Worm (Caenorhabditis elegans): ENCODE measurements around the gene C35A5.8.

Gene C35A5.8

ce11 chrV:10536808-10537207 lies 11.1 kb upstream of the C35A5.8 start (continued):
- no peak for TF ChIP-seq hlh-6 (tag; optimal IDR thresholded peaks at IDR 0.05)
- no peak for TF ChIP-seq unc-86 (tag; optimal IDR thresholded peaks at IDR 0.05)
- TF ChIP-seq odd-2 (tag; optimal IDR thresholded peaks at IDR 0.05) = no peak
- TF ChIP-seq dmd-4 (tag; optimal IDR thresholded peaks at IDR 0.05; ENCODE audit: borderline replicate concordance) = no peak
- TF ChIP-seq ceh-22 (tag; optimal IDR thresholded peaks at IDR 0.05) = no peak
- TF ChIP-seq sox-2 (GFP tag; IDR thresholded peaks at IDR 0.05) = no peak
- peak; percentile 8 for TF ChIP-seq hlh-30 (tag; optimal IDR thresholded peaks at IDR 0.05; ENCODE audit: insufficient read depth)
- TF ChIP-seq ceh-14 (tag; optimal IDR thresholded peaks at IDR 0.05) = no peak
- TF ChIP-seq ceh-45 (GFP tag; IDR thresholded peaks at IDR 0.05) = no peak
- TF ChIP-seq hlh-15 (tag; optimal IDR thresholded peaks at IDR 0.05) = no peak
- TF ChIP-seq ceh-6 (GFP tag; optimal IDR thresholded peaks at IDR 0.05) = no peak
- no peak for TF ChIP-seq fax-1 (tag; optimal IDR thresholded peaks at IDR 0.05)
- no peak for TF ChIP-seq T23F11.4 (GFP tag; optimal IDR thresholded peaks at IDR 0.05)
- TF ChIP-seq K02D7.2 (tag; optimal IDR thresholded peaks at IDR 0.05) = no peak
- no peak for TF ChIP-seq ceh-9 (tag; optimal IDR thresholded peaks at IDR 0.05)
- peak; percentile 34 for TF ChIP-seq ceh-34 (tag; optimal IDR thresholded peaks at IDR 0.05)
- peak; percentile 63 for TF ChIP-seq rnt-1 (tag; optimal IDR thresholded peaks at IDR 0.05)
- TF ChIP-seq npax-4 (tag; optimal IDR thresholded peaks at IDR 0.05) = no peak
- TF ChIP-seq ceh-48 (tag; optimal IDR thresholded peaks at IDR 0.05) = peak; percentile 50
- no peak for TF ChIP-seq pag-3 (tag; optimal IDR thresholded peaks at IDR 0.05; ENCODE audit: borderline replicate concordance)
- no peak for TF ChIP-seq pat-9 (tag; optimal IDR thresholded peaks at IDR 0.05)
- TF ChIP-seq tbx-7 (tag; optimal IDR thresholded peaks at IDR 0.05) = no peak

- TF ChIP-seq ceh-2 (tag; optimal IDR thresholded peaks at IDR 0.05) = no peak
- no peak for TF ChIP-seq ceh-24 (tag; optimal IDR thresholded peaks at IDR 0.05)
These were observed 10.5 kb upstream of the C35A5.8 start, which contains the start of gene ppm-1.A for ce11 chrV:10536095-10536691. ppm-1.A (minus strand) TSS chrV:10536388.

ce11 chrV:10535325-10535724 lies 9.6 kb upstream of the C35A5.8 start:
- TF ChIP-seq sdc-2 (tag; optimal IDR thresholded peaks at IDR 0.05) = no peak
- no peak for TF ChIP-seq tbx-2 (tag; optimal IDR thresholded peaks at IDR 0.05)
- TF ChIP-seq zip-5 (tag; optimal IDR thresholded peaks at IDR 0.05) = no peak
- no peak for TF ChIP-seq ceh-48 (tag; optimal IDR thresholded peaks at IDR 0.05)
- TF ChIP-seq pqm-1 (tag; optimal IDR thresholded peaks at IDR 0.05) = no peak
- TF ChIP-seq hlh-15 (tag; optimal IDR thresholded peaks at IDR 0.05) = no peak
- no peak for TF ChIP-seq ceh-24 (tag; optimal IDR thresholded peaks at IDR 0.05)
- no peak for TF ChIP-seq ceh-9 (tag; optimal IDR thresholded peaks at IDR 0.05)

- TF ChIP-seq gmeb-2 (tag; optimal IDR thresholded peaks at IDR 0.05) (no peak), eyg-1 (tag; optimal IDR thresholded peaks at IDR 0.05) (no peak), K09A11.1 (tag; optimal IDR thresholded peaks at IDR 0.05; ENCODE audit: insufficient read depth) (no peak), odd-2 (tag; optimal IDR thresholded peaks at IDR 0.05) (no peak), K02D7.2 (tag; optimal IDR thresholded peaks at IDR 0.05) (no peak), rnt-1 (tag; optimal IDR thresholded peaks at IDR 0.05) (no peak), npax-4 (tag; optimal IDR thresholded peaks at IDR 0.05) (no peak), nhr-11 (tag; optimal IDR thresholded peaks at IDR 0.05) (no peak), dve-1 (tag; optimal IDR thresholded peaks at IDR 0.05) (no peak), ceh-34 (tag; optimal IDR thresholded peaks at IDR 0.05) (no peak), sdc-2 (tag; optimal IDR thresholded peaks at IDR 0.05) (no peak), unc-42 (tag; optimal IDR thresholded peaks at IDR 0.05) (no peak), fax-1 (tag; optimal IDR thresholded peaks at IDR 0.05) (no peak), pax-1 (tag; optimal IDR thresholded peaks at IDR 0.05) (no peak), madf-2 (tag; optimal IDR thresholded peaks at IDR 0.05) (no peak), elt-4 (tag; optimal IDR thresholded peaks at IDR 0.05) (no peak)
These were observed 7.0 kb upstream of the C35A5.8 start, which contains the start of gene txt-10 for ce11 chrV:10532725-10533124. txt-10 (minus strand) TSS chrV:10532825.

Measured in whole organism, late embryonic.